Worm (Caenorhabditis elegans): ENCODE results near the gene F52H2.1.

F52H2.1 gene

DNA sequence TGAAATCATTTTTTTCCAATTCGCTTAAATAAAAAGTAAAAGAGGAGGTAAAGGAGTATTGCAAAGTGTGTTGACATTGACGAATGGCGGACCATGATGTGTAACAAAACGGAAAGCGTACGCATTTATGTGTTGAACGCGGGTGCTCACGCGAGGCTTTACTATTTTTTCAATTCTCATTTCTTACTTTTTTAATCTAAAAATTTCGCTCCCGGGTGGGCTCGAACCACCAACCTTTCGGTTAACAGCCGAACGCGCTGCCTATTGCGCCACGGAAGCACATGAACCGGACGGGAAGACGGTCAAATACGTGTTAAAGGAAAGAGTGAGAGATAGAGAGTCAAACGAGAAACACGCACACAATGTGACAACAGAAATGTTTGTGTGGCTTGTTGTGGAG, 23.6 kb upstream of the F52H2.1 start (continued):
- TF ChIP-seq tbx-9 (tag; optimal IDR thresholded peaks at IDR 0.05; ENCODE audit: borderline replicate concordance) (no peak), hlh-26 (GFP tag; conservative IDR thresholded peaks at IDR 0.05) (no peak), madf-8 (GFP tag; conservative IDR thresholded peaks at IDR 0.05) (no peak), Y79H2A.3 (GFP tag; conservative IDR thresholded peaks at IDR 0.05) (no peak), attf-3 (GFP tag; conservative IDR thresholded peaks at IDR 0.05) (no peak), Y95B8A.8 (GFP tag; IDR thresholded peaks at IDR 0.05) (no peak), ceh-91 (GFP tag; IDR thresholded peaks at IDR 0.05) (0 out of 2 replicates have a peak, but pooled peaks have one; percentile 12), let-607 (tag; optimal IDR thresholded peaks at IDR 0.05) (peak; percentile 22 to 43), F33H1.4 (GFP tag; IDR thresholded peaks at IDR 0.05) (no peak), zfh-2 (GFP tag; conservative IDR thresholded peaks at IDR 0.05) (0 out of 2 replicates have a peak, but pooled peaks have one; percentile 35), nhr-179 (tag; optimal IDR thresholded peaks at IDR 0.05) (peak; percentile 12), F10E7.11 (tag; optimal IDR thresholded peaks at IDR 0.05) (peak; percentile 23), zim-3 (tag; optimal IDR thresholded peaks at IDR 0.05) (peak; percentile 72), mel-28 (tag; optimal IDR thresholded peaks at IDR 0.05; ENCODE audit: borderline replicate concordance) (no peak), C06A6.2 (GFP tag; conservative IDR thresholded peaks at IDR 0.05) (no peak), F57C9.4 (tag; optimal IDR thresholded peaks at IDR 0.05) (peak; percentile 25), ceh-100 (GFP tag; IDR thresholded peaks at IDR 0.05) (no peak), cebp-1 (GFP tag; IDR thresholded peaks at IDR 0.05) (peak; percentile 58), cebp-1 (tag; optimal IDR thresholded peaks at IDR 0.05) (peak; percentile 76), sdz-38 (tag; optimal IDR thresholded peaks at IDR 0.05) (no peak), B0261.1 (tag; optimal IDR thresholded peaks at IDR 0.05) (peak; percentile 86), lsl-1 (GFP tag; optimal IDR thresholded peaks at IDR 0.05) (peak; percentile 2), Y56A3A.18 (GFP tag; IDR thresholded peaks at IDR 0.05) (0 out of 2 replicates have a peak, but pooled peaks have one; percentile 9), hsf-1 (GFP tag; IDR thresholded peaks at IDR 0.05) (no peak), athp-1 (tag; optimal IDR thresholded peaks at IDR 0.05) (no peak), madf-3 (GFP tag; IDR thresholded peaks at IDR 0.05) (0 out of 2 replicates have a peak, but pooled peaks have one; percentile 49), hlh-12 (tag; optimal IDR thresholded peaks at IDR 0.05) (peak; percentile 63), nfyb-1 (GFP tag; IDR thresholded peaks at IDR 0.05) (peak; percentile 68; the same call in 1 of the 2 replicates), B0019.2 (GFP tag; conservative IDR thresholded peaks at IDR 0.05) (0 out of 2 replicates have a peak, but pooled peaks have one; percentile 25), ama-1 (optimal IDR thresholded peaks at IDR 0.05) (no peak), ama-1 (GFP tag; optimal IDR thresholded peaks at IDR 0.05) (peak; percentile 13 to 80), snpc-1.3 (tag; optimal IDR thresholded peaks at IDR 0.05; ENCODE audit: insufficient read depth) (peak; percentile 18), ceh-79 (tag; optimal IDR thresholded peaks at IDR 0.05) (peak; percentile 40), ztf-3 (GFP tag; optimal IDR thresholded peaks at IDR 0.05) (no peak), attf-6 (GFP tag; IDR thresholded peaks at IDR 0.05) (peak; percentile 47; the same call in 1 of the 2 replicates), ceh-58 (GFP tag; IDR thresholded peaks at IDR 0.05) (no peak), lsy-27 (tag; optimal IDR thresholded peaks at IDR 0.05; ENCODE audit: borderline replicate concordance, insufficient read depth) (peak; percentile 74), egl-18 (GFP tag; IDR thresholded peaks at IDR 0.05) (0 out of 2 replicates have a peak, but pooled peaks have one; percentile 5), unc-130 (GFP tag; optimal IDR thresholded peaks at IDR 0.05) (no peak), ztf-25 (GFP tag; IDR thresholded peaks at IDR 0.05) (peak; percentile 91), somi-1 (GFP tag; optimal IDR thresholded peaks at IDR 0.05) (peak; percentile 29), B0336.3 (GFP tag; IDR thresholded peaks at IDR 0.05) (peak; percentile 76), madf-10 (tag; optimal IDR thresholded peaks at IDR 0.05) (peak; percentile 76), dpl-1 (GFP tag; optimal IDR thresholded peaks at IDR 0.05) (no peak), Y67H2A.10 (GFP tag; conservative IDR thresholded peaks at IDR 0.05) (no peak), chd-7 (tag; optimal IDR thresholded peaks at IDR 0.05) (peak; percentile 81), unc-62 (GFP tag; optimal IDR thresholded peaks at IDR 0.05) (no peak), ztf-28 (GFP tag; IDR thresholded peaks at IDR 0.05) (peak; percentile 78; the same call in 1 of the 2 replicates), T26A5.8 (tag; optimal IDR thresholded peaks at IDR 0.05) (no peak)
